Fruit fly (Drosophila melanogaster): Measurements from ENCODE around the gene CtsL4.

The CtsL4 gene

DNA sequence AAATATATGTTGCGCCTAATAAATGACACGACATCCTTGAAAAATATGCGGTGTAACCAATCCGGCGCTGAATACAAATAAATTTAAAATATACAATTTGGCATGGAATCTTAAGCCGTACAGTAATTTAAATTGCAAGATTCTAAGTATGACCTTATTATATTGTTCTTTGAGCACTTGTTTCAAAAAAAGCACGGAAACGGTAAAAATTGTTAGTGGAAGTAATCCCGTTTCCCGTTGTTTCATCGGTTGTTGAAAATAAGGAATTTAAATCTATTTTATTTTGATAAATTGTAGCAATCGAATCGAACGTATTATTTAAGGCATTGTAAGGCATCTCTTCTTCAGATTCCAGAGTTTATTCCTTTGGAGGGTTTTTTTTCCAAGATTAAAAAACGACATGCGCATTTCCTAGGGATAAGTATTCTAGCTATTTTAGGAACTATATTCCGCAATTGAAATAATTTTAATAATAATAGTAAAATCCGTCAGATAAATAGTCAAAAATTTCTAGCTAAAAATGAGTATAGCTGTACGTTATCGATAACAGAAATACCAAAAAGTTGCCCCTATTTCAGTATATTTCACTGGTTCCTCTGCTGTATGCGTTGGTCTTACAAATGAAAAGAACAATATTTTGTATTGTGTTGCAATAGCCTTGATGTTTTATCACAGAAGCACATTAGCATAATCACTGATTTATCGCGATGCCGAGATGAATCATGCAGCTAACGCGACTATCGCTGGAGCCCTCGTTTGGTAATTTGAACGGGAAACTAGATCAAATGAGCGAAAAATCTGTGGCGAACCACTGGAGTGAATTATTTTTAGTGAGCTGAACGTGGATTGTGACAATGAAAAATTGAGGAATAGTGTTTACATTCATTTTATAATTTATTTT lies 23.1 kb downstream of the CtsL4 start, which contains the start of gene GATAd (continued):
- TF ChIP-seq CG7963 (GFP tag; IDR thresholded peaks at IDR 0.05; ENCODE audit: partially characterized antibody): 0 out of 3 replicates have a peak, but pooled peaks have one; percentile 13
- TF ChIP-seq dimm (GFP tag; IDR thresholded peaks at IDR 0.05): no peak
- TF ChIP-seq CG10366 (GFP tag; IDR thresholded peaks at IDR 0.05): no peak
- no peak for TF ChIP-seq Ada2b (GFP tag; IDR thresholded peaks at IDR 0.05)
- no peak for TF ChIP-seq HLH4C (GFP tag; IDR thresholded peaks at IDR 0.05; ENCODE audit: partially characterized antibody)
- TF ChIP-seq CG4328 (GFP tag; optimal IDR thresholded peaks at IDR 0.05): no peak
- TF ChIP-seq Sox100B (GFP tag; optimal IDR thresholded peaks at IDR 0.05): no peak
- TF ChIP-seq CG11093 (GFP tag; IDR thresholded peaks at IDR 0.05): no peak
- TF ChIP-seq gsb-n (tag; optimal IDR thresholded peaks at IDR 0.05): no peak
- TF ChIP-seq CG3163 (GFP tag; optimal IDR thresholded peaks at IDR 0.05): no peak
- TF ChIP-seq CG33557 (GFP tag; optimal IDR thresholded peaks at IDR 0.05): peak; percentile 12
- TF ChIP-seq CG18262 (tag; optimal IDR thresholded peaks at IDR 0.05): peak; percentile 4
- TF ChIP-seq CG3065 (GFP tag; optimal IDR thresholded peaks at IDR 0.05): no peak
- peak; percentile 25 for TF ChIP-seq CG2116 (GFP tag; optimal IDR thresholded peaks at IDR 0.05)
- 0 out of 3 replicates have a peak, but pooled peaks have one; percentile 5 for TF ChIP-seq CG17361 (GFP tag; IDR thresholded peaks at IDR 0.05)
- TF ChIP-seq CG17186 (GFP tag; optimal IDR thresholded peaks at IDR 0.05): no peak
- TF ChIP-seq CG10979 (tag; optimal IDR thresholded peaks at IDR 0.05): no peak
- TF ChIP-seq CG6683 (GFP tag; optimal IDR thresholded peaks at IDR 0.05): no peak
- TF ChIP-seq Pdp1 (GFP tag; optimal IDR thresholded peaks at IDR 0.05): peak in 1 of 2 experiments; percentile 2
- no peak for TF ChIP-seq CG4404 (GFP tag; IDR thresholded peaks at IDR 0.05)
- TF ChIP-seq CG8924 (tag; optimal IDR thresholded peaks at IDR 0.05): peak; percentile 46
- TF ChIP-seq pzg (GFP tag; optimal IDR thresholded peaks at IDR 0.05): peak; percentile 62
- TF ChIP-seq CG7786 (GFP tag; optimal IDR thresholded peaks at IDR 0.05): no peak
- no peak for TF ChIP-seq tgo (GFP tag; IDR thresholded peaks at IDR 0.05)
- no peak for TF ChIP-seq CG18599 (GFP tag; optimal IDR thresholded peaks at IDR 0.05)
- no peak for TF ChIP-seq sima (GFP tag; optimal IDR thresholded peaks at IDR 0.05)
- TF ChIP-seq maf-S (GFP tag; optimal IDR thresholded peaks at IDR 0.05): no peak
- TF ChIP-seq zen (tag; optimal IDR thresholded peaks at IDR 0.05): peak; percentile 23
- TF ChIP-seq CG13424 (tag; optimal IDR thresholded peaks at IDR 0.05): peak; percentile 21
- peak; percentile 51 for TF ChIP-seq HmgZ (tag; optimal IDR thresholded peaks at IDR 0.05)
- TF ChIP-seq CG4617 (GFP tag; optimal IDR thresholded peaks at IDR 0.05; ENCODE audit: borderline replicate concordance): peak; percentile 77
- TF ChIP-seq nerfin-1 (tag; optimal IDR thresholded peaks at IDR 0.05): no peak
- TF ChIP-seq NC2β (GFP tag; optimal IDR thresholded peaks at IDR 0.05): no peak
- no peak for TF ChIP-seq Meics (GFP tag; optimal IDR thresholded peaks at IDR 0.05)
- TF ChIP-seq phol (tag; optimal IDR thresholded peaks at IDR 0.05): peak; percentile 13
- TF ChIP-seq pb (GFP tag; optimal IDR thresholded peaks at IDR 0.05): no peak
- no peak for TF ChIP-seq ind (GFP tag; optimal IDR thresholded peaks at IDR 0.05)
- no peak for TF ChIP-seq CG2199 (GFP tag; IDR thresholded peaks at IDR 0.05)
- no peak for TF ChIP-seq CG16779 (GFP tag; IDR thresholded peaks at IDR 0.05)
- no peak for TF ChIP-seq CG15011 (GFP tag; optimal IDR thresholded peaks at IDR 0.05)
- TF ChIP-seq Xbp1 (GFP tag; optimal IDR thresholded peaks at IDR 0.05): no peak
- 0 out of 2 replicates have a peak, but pooled peaks have one; percentile 26 for TF ChIP-seq Bgb (GFP tag; IDR thresholded peaks at IDR 0.05; ENCODE audit: partially characterized antibody)
- TF ChIP-seq CG4424 (GFP tag; optimal IDR thresholded peaks at IDR 0.05): no peak
- no peak for TF ChIP-seq Side (GFP tag; optimal IDR thresholded peaks at IDR 0.05)
- no peak for TF ChIP-seq CG11398 (GFP tag; optimal IDR thresholded peaks at IDR 0.05)
- TF ChIP-seq CG3995 (GFP tag; optimal IDR thresholded peaks at IDR 0.05): peak; percentile 79
- no peak for TF ChIP-seq odd (GFP tag; optimal IDR thresholded peaks at IDR 0.05)
- TF ChIP-seq toy (GFP tag; IDR thresholded peaks at IDR 0.05): no peak
- TF ChIP-seq CG6175 (GFP tag; IDR thresholded peaks at IDR 0.05): no peak
